Fruit fly (Drosophila melanogaster) whole organism, embryonic: ENCODE data around the gene CG15141.

Source experiments
- B-H1 ChIP-seq: fragments of 200-800 bp; sonication (Bioruptor generic); IDR thresholded peaks from 3 replicates; pipeline ENCODE4 v1.3.6; 2022; ENCODE audit warnings: missing biosample characterization, missing genetic modification characterization
- C15 ChIP-seq: fragments of 200-800 bp; sonication (Bioruptor generic); IDR thresholded peaks from 3 replicates; pipeline ENCODE4 v1.3.6; 2022; ENCODE audit warnings: missing biosample characterization, missing genetic modification characterization
- CG1024 ChIP-seq: fragments of 200-800 bp; sonication (Bioruptor generic); IDR thresholded peaks from 2 replicates; pipeline ENCODE4 v1.3.6; 2022; ENCODE audit warnings: missing biosample characterization, missing genetic modification characterization
- CG10267 ChIP-seq: fragments of 200-800 bp; sonication (Bioruptor generic); optimal IDR thresholded peaks from 2 replicates; lab custom pipeline; 2018; ENCODE audit warnings: missing biosample characterization, mild to moderate bottlenecking, missing genetic modification characterization, moderate library complexity
- CG10366 ChIP-seq: fragments of 200-800 bp; sonication (Bioruptor generic); IDR thresholded peaks from 2 replicates; pipeline ENCODE4 v1.3.6; 2022; ENCODE audit warnings: missing biosample characterization, missing genetic modification characterization
- CG10431 ChIP-seq: fragments of 200-800 bp; sonication (Bioruptor generic); optimal IDR thresholded peaks from 3 replicates; lab custom pipeline; 2018; ENCODE audit warnings: missing biosample characterization, mild to moderate bottlenecking, missing genetic modification characterization
- CG11723 ChIP-seq: fragments of 200-800 bp; sonication (Bioruptor generic); optimal IDR thresholded peaks from 2 replicates; lab custom pipeline; 2017; ENCODE audit warnings: missing biosample characterization, mild to moderate bottlenecking, missing genetic modification characterization
- CG12219 ChIP-seq: fragments of 200-800 bp; sonication (Bioruptor generic); optimal IDR thresholded peaks from 3 replicates; lab custom pipeline; 2018; ENCODE audit warnings: missing biosample characterization, mild to moderate bottlenecking, missing genetic modification characterization
- CG12299 ChIP-seq: fragments of 200-800 bp; sonication (Bioruptor generic); optimal IDR thresholded peaks from 2 replicates; lab custom pipeline; 2018; ENCODE audit warnings: missing biosample characterization, mild to moderate bottlenecking, missing genetic modification characterization
- CG14441 ChIP-seq: fragments of 200-800 bp; sonication (Bioruptor generic); IDR thresholded peaks from 2 replicates; pipeline ENCODE4 v1.3.6; 2022; ENCODE audit warnings: missing biosample characterization, missing genetic modification characterization
- CG15011 ChIP-seq: fragments of 200-800 bp; sonication (Bioruptor generic); optimal IDR thresholded peaks from 3 replicates; lab custom pipeline; 2018; ENCODE audit warnings: missing biosample characterization, mild to moderate bottlenecking, missing genetic modification characterization
- CG17361 ChIP-seq: fragments of 200-800 bp; sonication (Bioruptor generic); IDR thresholded peaks from 3 replicates; pipeline ENCODE4 v1.3.6; 2022; ENCODE audit warnings: missing biosample characterization, missing genetic modification characterization
- CG31224 ChIP-seq: fragments of 200-800 bp; sonication (Bioruptor generic); IDR thresholded peaks from 2 replicates; pipeline ENCODE4 v1.3.6; 2022; ENCODE audit warnings: missing biosample characterization, missing genetic modification characterization
- CG31388 ChIP-seq: fragments of 200-800 bp; sonication (Bioruptor generic); optimal IDR thresholded peaks from 2 replicates; lab custom pipeline; 2016; ENCODE audit warnings: missing biosample characterization, missing genetic modification characterization
- CG3407 ChIP-seq: fragments of 200-800 bp; sonication (Bioruptor generic); optimal IDR thresholded peaks from 2 replicates; lab custom pipeline; 2018; ENCODE audit warnings: missing biosample characterization, mild to moderate bottlenecking, missing genetic modification characterization
- CG42726 ChIP-seq: fragments of 200-800 bp; sonication (Bioruptor generic); IDR thresholded peaks from 2 replicates; pipeline ENCODE4 v1.3.6; 2022; ENCODE audit warnings: missing biosample characterization, missing genetic modification characterization; ENCODE audit not compliant: partially characterized antibody
- CG4617 ChIP-seq: fragments of 200-800 bp; sonication (Bioruptor generic); optimal IDR thresholded peaks from 3 replicates; lab custom pipeline; 2016; ENCODE audit warnings: missing biosample characterization, missing genetic modification characterization, borderline replicate concordance
- CG4707 ChIP-seq: fragments of 200-800 bp; sonication (Bioruptor generic); optimal IDR thresholded peaks from 2 replicates; lab custom pipeline; 2018; ENCODE audit warnings: missing biosample characterization, mild to moderate bottlenecking, missing genetic modification characterization, moderate library complexity
- CG7556 ChIP-seq: fragments of 200-800 bp; sonication (Bioruptor generic); optimal IDR thresholded peaks from 2 replicates; lab custom pipeline; 2017; ENCODE audit warnings: missing biosample characterization, mild to moderate bottlenecking, missing genetic modification characterization
- CG7786 ChIP-seq: fragments of 200-800 bp; sonication (Bioruptor generic); optimal IDR thresholded peaks from 2 replicates; lab custom pipeline; 2016; ENCODE audit warnings: missing biosample characterization, missing genetic modification characterization
- CG7987 ChIP-seq: fragments of 200-800 bp; sonication (Bioruptor generic); optimal IDR thresholded peaks from 2 replicates; lab custom pipeline; 2018; ENCODE audit warnings: missing biosample characterization, mild to moderate bottlenecking, missing genetic modification characterization, moderate library complexity
- CG8281 ChIP-seq: fragments of 200-800 bp; sonication (Bioruptor generic); optimal IDR thresholded peaks from 2 replicates; lab custom pipeline; 2018; ENCODE audit warnings: missing biosample characterization, mild to moderate bottlenecking, missing genetic modification characterization, moderate library complexity
- CTCF ChIP-seq: fragments of 200-800 bp; sonication (Bioruptor generic); optimal IDR thresholded peaks from 2 replicates; lab custom pipeline; 2017; ENCODE audit warnings: missing biosample characterization, mild to moderate bottlenecking, missing genetic modification characterization, moderate library complexity
- E2f2 ChIP-seq: fragments of 200-800 bp; sonication (Bioruptor generic); IDR thresholded peaks from 2 replicates; pipeline ENCODE4 v1.3.6; 2022; ENCODE audit warnings: missing biosample characterization, missing genetic modification characterization
- Hr3 ChIP-seq: fragments of 200-800 bp; sonication (Bioruptor generic); optimal IDR thresholded peaks from 3 replicates; lab custom pipeline; 2016; ENCODE audit warnings: missing biosample characterization, missing genetic modification characterization
- NFAT ChIP-seq: fragments of 200-800 bp; sonication (Bioruptor generic); IDR thresholded peaks from 2 replicates; pipeline ENCODE4 v1.3.6; 2022; ENCODE audit warnings: missing biosample characterization, missing genetic modification characterization
- Nf-YB ChIP-seq: fragments of 200-800 bp; sonication (Bioruptor generic); optimal IDR thresholded peaks from 3 replicates; lab custom pipeline; 2019; ENCODE audit warnings: missing biosample characterization, mild to moderate bottlenecking, missing genetic modification characterization, moderate library complexity
- Oaz ChIP-seq: fragments of 200-800 bp; sonication (Bioruptor generic); IDR thresholded peaks from 2 replicates; pipeline ENCODE4 v1.3.6; 2022; ENCODE audit warnings: missing biosample characterization, missing genetic modification characterization
- Xrp1 ChIP-seq: fragments of 200-800 bp; sonication (Bioruptor generic); IDR thresholded peaks from 2 replicates; pipeline ENCODE4 v1.3.6; 2022; ENCODE audit warnings: missing biosample characterization, missing genetic modification characterization
- ac ChIP-seq: fragments of 200-800 bp; sonication (Bioruptor generic); optimal IDR thresholded peaks from 3 replicates; lab custom pipeline; 2017; ENCODE audit warnings: missing biosample characterization, mild to moderate bottlenecking, missing genetic modification characterization
- croc ChIP-seq: fragments of 200-800 bp; sonication (Bioruptor generic); conservative IDR thresholded peaks from 3 replicates; pipeline ENCODE4 v1.3.6; 2022; ENCODE audit warnings: missing biosample characterization, missing genetic modification characterization
- da ChIP-seq: fragments of 200-800 bp; sonication (Bioruptor generic); optimal IDR thresholded peaks from 2 replicates; lab custom pipeline; 2016; ENCODE audit warnings: missing biosample characterization, missing genetic modification characterization
- dan ChIP-seq: fragments of 200-800 bp; sonication (Bioruptor generic); IDR thresholded peaks from 2 replicates; pipeline ENCODE4 v1.3.6; 2022; ENCODE audit warnings: missing biosample characterization, missing genetic modification characterization
- dmrt99B ChIP-seq: fragments of 200-800 bp; sonication (Bioruptor generic); optimal IDR thresholded peaks from 2 replicates; lab custom pipeline; 2018; ENCODE audit warnings: missing biosample characterization, mild to moderate bottlenecking, missing genetic modification characterization, moderate library complexity
- fd3F ChIP-seq: fragments of 200-800 bp; sonication (Bioruptor generic); optimal IDR thresholded peaks from 2 replicates; lab custom pipeline; 2018; ENCODE audit warnings: missing biosample characterization, mild to moderate bottlenecking, missing genetic modification characterization, moderate library complexity
- fd96Cb ChIP-seq: fragments of 200-800 bp; sonication (Bioruptor generic); optimal IDR thresholded peaks from 2 replicates; lab custom pipeline; 2018; ENCODE audit warnings: missing biosample characterization, mild to moderate bottlenecking, missing genetic modification characterization, moderate library complexity
- gce ChIP-seq: fragments of 200-800 bp; sonication (Bioruptor generic); IDR thresholded peaks from 3 replicates; pipeline ENCODE4 v1.3.6; 2022; ENCODE audit warnings: missing biosample characterization, missing genetic modification characterization
- gem ChIP-seq: fragments of 200-800 bp; sonication (Bioruptor generic); optimal IDR thresholded peaks from 2 replicates; lab custom pipeline; 2019; ENCODE audit warnings: missing biosample characterization, mild to moderate bottlenecking, missing genetic modification characterization, moderate library complexity
- gsb-n ChIP-seq: fragments of 200-800 bp; sonication (Bioruptor generic); optimal IDR thresholded peaks from 3 replicates; lab custom pipeline; 2018; ENCODE audit warnings: missing biosample characterization, mild to moderate bottlenecking, missing genetic modification characterization
- kah ChIP-seq: fragments of 200-800 bp; sonication (Bioruptor generic); optimal IDR thresholded peaks from 2 replicates; lab custom pipeline; 2018; ENCODE audit warnings: missing biosample characterization, mild to moderate bottlenecking, missing genetic modification characterization
- kni ChIP-seq: fragments of 200-800 bp; sonication (Bioruptor generic); optimal IDR thresholded peaks from 3 replicates; lab custom pipeline; 2017; ENCODE audit warnings: mild to moderate bottlenecking, missing biosample characterization, missing genetic modification reagents, missing genetic modification characterization
- nau ChIP-seq: fragments of 200-800 bp; sonication (Bioruptor generic); optimal IDR thresholded peaks from 3 replicates; lab custom pipeline; 2017; ENCODE audit warnings: missing biosample characterization, mild to moderate bottlenecking, missing genetic modification characterization, missing genetic modification reagents
- onecut ChIP-seq: fragments of 200-800 bp; sonication (Bioruptor generic); IDR thresholded peaks from 2 replicates; pipeline ENCODE4 v1.3.6; 2022; ENCODE audit warnings: missing biosample characterization, missing genetic modification characterization
- pb ChIP-seq: fragments of 200-800 bp; sonication (Bioruptor generic); optimal IDR thresholded peaks from 3 replicates; lab custom pipeline; 2016; ENCODE audit warnings: missing biosample characterization, missing genetic modification characterization
- prd ChIP-seq, 3 experiments: fragments of >200 bp in 2 of 3; fragments of 200-800 bp in 1 of 3; sonication (Bioruptor generic) in 1 of 3; optimal IDR thresholded peaks in 2 of 3; IDR thresholded peaks in 1 of 3; 2 replicates in 2 of 3; 3 replicates in 1 of 3; pipeline versions ENCODE4 v1.3.6 to Lab custom; 2017 to 2022; ENCODE audit warnings: missing biosample characterization in 1 of 3, missing genetic modification characterization in 1 of 3
- pum ChIP-seq: fragments of 200-800 bp; sonication (Bioruptor generic); optimal IDR thresholded peaks from 2 replicates; lab custom pipeline; 2016; ENCODE audit warnings: missing biosample characterization, missing genetic modification characterization
- rib ChIP-seq: fragments of 200-800 bp; sonication (Bioruptor generic); IDR thresholded peaks from 2 replicates; pipeline ENCODE4 v1.3.6; 2022; ENCODE audit warnings: missing biosample characterization, missing genetic modification characterization
- run ChIP-seq: fragments of 200-800 bp; sonication (Bioruptor generic); optimal IDR thresholded peaks from 3 replicates; lab custom pipeline; 2018; ENCODE audit warnings: missing biosample characterization, mild to moderate bottlenecking, missing genetic modification characterization
- sr ChIP-seq: fragments of 200-800 bp; sonication (Bioruptor generic); IDR thresholded peaks from 3 replicates; pipeline ENCODE4 v1.3.6; 2022; ENCODE audit warnings: missing biosample characterization, missing genetic modification characterization
- tup ChIP-seq: fragments of 200-800 bp; sonication (Bioruptor generic); optimal IDR thresholded peaks from 2 replicates; lab custom pipeline; 2016; ENCODE audit warnings: missing biosample characterization, mild to moderate bottlenecking, missing genetic modification characterization, moderate library complexity
- tx ChIP-seq: fragments of 200-800 bp; sonication (Bioruptor generic); optimal IDR thresholded peaks from 2 replicates; lab custom pipeline; 2016; ENCODE audit warnings: missing biosample characterization, missing genetic modification characterization

The CG15141 gene

DNA sequence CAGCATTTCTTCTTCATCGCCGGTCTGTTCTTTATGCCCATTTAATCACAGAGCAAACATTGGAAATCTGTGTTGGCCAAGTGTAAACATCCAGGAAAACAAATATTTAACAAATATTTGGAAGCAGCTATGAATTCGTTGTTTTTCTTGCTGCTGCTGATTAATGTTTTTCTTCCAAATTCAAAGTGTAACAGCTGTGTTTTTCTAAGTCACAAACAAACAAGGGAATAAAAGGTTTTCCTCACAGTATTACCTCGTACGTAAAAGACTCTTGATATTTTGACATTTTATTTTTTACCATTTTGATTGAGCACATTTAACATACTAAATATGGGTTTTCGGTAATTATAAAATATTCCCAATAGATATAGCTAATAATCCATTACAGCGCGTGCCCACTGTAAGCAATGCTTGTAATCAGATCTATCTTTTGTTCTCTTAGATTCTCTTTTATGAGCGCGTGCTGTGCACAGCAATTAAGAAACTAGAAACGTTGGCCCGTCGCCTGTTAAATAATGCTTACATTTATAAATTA lies 31.6 kb upstream of the CG15141 start (continued):
- TF ChIP-seq gem (tag; lab: Kevin White, UChicago) (peak; percentile 97), croc (peak; percentile 87), CG7987 (peak; percentile 99), CG10366 (peak; percentile 92), rib (GFP tag; lab: Robert Waterston, UW) (peak; percentile 90), CG10267 (tag; lab: Kevin White, UChicago) (peak; percentile 87), CG4707 (GFP tag; lab: Kevin White, UChicago) (peak; percentile 96), CG11723 (GFP tag; lab: Kevin White, UChicago) (peak; percentile 86), CG17361 (GFP tag; lab: Robert Waterston, UW) (peak; percentile 98), tup (GFP tag; lab: Kevin White, UChicago) (peak; percentile 98), CG7786 (GFP tag; lab: Kevin White, UChicago) (peak; percentile 91), sr (GFP tag; lab: Robert Waterston, UW) (peak; percentile 88), Nf-YB (peak; percentile 79), onecut (peak; percentile 94), CG12299 (tag; lab: Kevin White, UChicago) (peak; percentile 90), tx (peak; percentile 91), CG15011 (GFP tag; lab: Kevin White, UChicago) (peak; percentile 99), fd3F (GFP tag; lab: Kevin White, UChicago) (peak; percentile 94), CG1024 (GFP tag; lab: Robert Waterston, UW) (peak; percentile 82), E2f2 (GFP tag; lab: Robert Waterston, UW) (peak; percentile 78), C15 (GFP tag; lab: Robert Waterston, UW) (peak; percentile 69; the same call in 1 of the 3 replicates), nau (GFP tag; lab: Kevin White, UChicago) (peak; percentile 99), CG8281 (peak; percentile 91), B-H1 (GFP tag; lab: Robert Waterston, UW) (peak; percentile 87), dan (GFP tag; lab: Robert Waterston, UW) (no peak; the same call in 1 of the 2 replicates), CG31224 (GFP tag; lab: Robert Waterston, UW) (peak; percentile 79), pum (GFP tag; lab: Kevin White, UChicago) (peak; percentile 93), CG3407 (GFP tag; lab: Kevin White, UChicago) (peak; percentile 91), Oaz (GFP tag; lab: Robert Waterston, UW) (peak; percentile 86), da (GFP tag; lab: Kevin White, UChicago) (peak; percentile 96), fd96Cb (tag; lab: Kevin White, UChicago) (peak; percentile 94), CG14441 (GFP tag; lab: Robert Waterston, UW) (peak; percentile 95), kah (GFP tag; lab: Kevin White, UChicago) (peak; percentile 91), CG7556 (GFP tag; lab: Kevin White, UChicago) (peak; percentile 91)

DNA sequence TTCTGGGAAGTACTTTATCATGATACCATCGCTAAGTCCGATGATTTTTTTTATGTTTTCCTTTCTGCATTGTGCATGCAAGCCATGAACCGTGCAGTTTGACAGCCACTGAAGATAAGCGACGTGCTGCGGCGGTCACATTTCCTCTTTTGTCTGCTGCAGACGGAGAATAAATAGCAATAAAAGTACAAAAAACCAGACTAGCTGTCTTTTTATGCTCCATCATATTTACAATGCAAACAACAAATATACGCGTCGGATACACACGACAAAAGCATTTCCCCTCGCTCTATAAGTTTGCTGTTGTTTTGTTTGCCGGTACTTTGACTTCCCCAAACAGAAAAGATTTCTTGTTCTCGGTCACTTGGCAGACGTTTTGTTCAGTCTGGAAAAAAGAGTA lies 30.6 kb upstream of the CG15141 start:
- TF ChIP-seq Hr3 (GFP tag; lab: Kevin White, UChicago) = no peak
- TF ChIP-seq gsb-n (tag; lab: Kevin White, UChicago) = peak; percentile 91
- TF ChIP-seq CG31388 (GFP tag; lab: Kevin White, UChicago) = peak; percentile 45
- TF ChIP-seq CG10366 = peak; percentile 32; the same call in 1 of the 2 replicates
- TF ChIP-seq prd (optimal IDR thresholded peaks at IDR 0.05; lab: Kevin White, UChicago) = no peak
- peak; percentile 33; the same call in 1 of the 3 replicates for TF ChIP-seq prd (GFP tag; IDR thresholded peaks at IDR 0.05; lab: Robert Waterston, UW)
- TF ChIP-seq CG10431 (GFP tag; lab: Kevin White, UChicago) = peak; percentile 86
- peak; percentile 89 for TF ChIP-seq kni (GFP tag; lab: Kevin White, UChicago)
- TF ChIP-seq gce (GFP tag; lab: Robert Waterston, UW) = peak; percentile 78
- peak; percentile 39 for TF ChIP-seq pb
- TF ChIP-seq dmrt99B (tag; lab: Kevin White, UChicago) = peak; percentile 63
- TF ChIP-seq CTCF = peak; percentile 17
- TF ChIP-seq run (tag; lab: Kevin White, UChicago) = peak; percentile 56
- TF ChIP-seq NFAT = no peak; the same call in 1 of the 2 replicates
- TF ChIP-seq Xrp1 (GFP tag; lab: Robert Waterston, UW) = peak; percentile 85
- TF ChIP-seq CG4617 (GFP tag; lab: Kevin White, UChicago) = peak; percentile 25
- peak; percentile 70 for TF ChIP-seq CG12219 (GFP tag; lab: Kevin White, UChicago)
- no peak for TF ChIP-seq CG42726 (GFP tag; lab: Robert Waterston, UW)
- TF ChIP-seq ac (GFP tag; lab: Kevin White, UChicago) = peak; percentile 85
